Worm (Caenorhabditis elegans) whole organism, young adult: ENCODE measurements around the gene C50F7.5.

Source experiments
- F23B12.7 ChIP-seq: sonication (generic microtip); optimal IDR thresholded peaks from 2 replicates; lab custom pipeline; 2017; ENCODE audit warnings: missing genetic modification characterization, mild to moderate bottlenecking, missing compliant biosample characterization, antibody characterized with exemption, moderate library complexity; ENCODE audit not compliant: insufficient read depth
- F52B5.7 ChIP-seq: sonication (generic microtip); optimal IDR thresholded peaks from 2 replicates; lab custom pipeline; 2016; ENCODE audit warnings: mild to moderate bottlenecking, missing genetic modification characterization, missing compliant biosample characterization
- F57C9.4 ChIP-seq: sonication (generic microtip); optimal IDR thresholded peaks from 2 replicates; lab custom pipeline; 2017; ENCODE audit warnings: mild to moderate bottlenecking, missing genetic modification characterization, missing compliant biosample characterization
- Y67H2A.10 ChIP-seq: fragments of 200-800 bp; sonication (Bioruptor generic); conservative IDR thresholded peaks from 2 replicates; pipeline ENCODE4 v1.3.6; 2022; ENCODE audit warnings: missing genetic modification reagents, missing genetic modification characterization, missing compliant biosample characterization
- Y95B8A.8 ChIP-seq: fragments of 200-800 bp; sonication (Bioruptor generic); IDR thresholded peaks from 2 replicates; pipeline ENCODE4 v1.3.6; 2022; ENCODE audit warnings: missing genetic modification reagents, missing genetic modification characterization, missing compliant biosample characterization
- attf-5 ChIP-seq: fragments of 200-800 bp; sonication (Bioruptor generic); optimal IDR thresholded peaks from 2 replicates; lab custom pipeline; 2018; ENCODE audit warnings: mild to moderate bottlenecking, missing genetic modification characterization, missing compliant biosample characterization
- dpl-1 ChIP-seq: fragments of 150-350 bp; optimal IDR thresholded peaks from 2 replicates; lab custom pipeline; 2014; ENCODE audit warnings: missing biosample characterization, missing genetic modification reagents, missing genetic modification characterization
- efl-1 ChIP-seq: fragments of 150-350 bp; optimal IDR thresholded peaks from 2 replicates; lab custom pipeline; 2014; ENCODE audit warnings: missing biosample characterization, missing genetic modification reagents, missing genetic modification characterization
- ets-4 ChIP-seq: fragments of 200-800 bp; sonication (Bioruptor generic); optimal IDR thresholded peaks from 2 replicates; lab custom pipeline; 2018; ENCODE audit warnings: mild to moderate bottlenecking, missing genetic modification characterization, missing compliant biosample characterization
- hmg-1.2 ChIP-seq: fragments of 200-800 bp; sonication (Bioruptor generic); IDR thresholded peaks from 2 replicates; pipeline ENCODE4 v1.3.6; 2022; ENCODE audit warnings: missing genetic modification reagents, missing genetic modification characterization, missing compliant biosample characterization
- hrde-1 ChIP-seq: sonication (generic microtip); optimal IDR thresholded peaks from 2 replicates; lab custom pipeline; 2016; ENCODE audit warnings: missing genetic modification characterization, mild to moderate bottlenecking, missing compliant biosample characterization, moderate library complexity, missing genotype, missing genetic modification reagents, borderline replicate concordance
- lsl-1 ChIP-seq: fragments of 200-800 bp; sonication (Bioruptor generic); optimal IDR thresholded peaks from 2 replicates; lab custom pipeline; 2018; ENCODE audit warnings: mild to moderate bottlenecking, missing genetic modification characterization, moderate library complexity, missing compliant biosample characterization
- mcd-1 ChIP-seq: fragments of 200-800 bp; sonication (Bioruptor generic); IDR thresholded peaks from 2 replicates; pipeline ENCODE4 v1.3.6; 2022; ENCODE audit warnings: missing genetic modification reagents, missing genetic modification characterization, missing compliant biosample characterization
- nhr-80 ChIP-seq: sonication (generic microtip); optimal IDR thresholded peaks from 2 replicates; lab custom pipeline; 2016; ENCODE audit warnings: missing genetic modification characterization, missing compliant biosample characterization
- nhr-90 ChIP-seq: sonication (generic microtip); optimal IDR thresholded peaks from 2 replicates; lab custom pipeline; 2016; ENCODE audit warnings: missing genotype, mild to moderate bottlenecking, missing genetic modification characterization, missing compliant biosample characterization
- snpc-1.3 ChIP-seq: sonication (generic microtip); optimal IDR thresholded peaks from 2 replicates; lab custom pipeline; 2017; ENCODE audit warnings: missing genetic modification characterization, mild to moderate bottlenecking, missing compliant biosample characterization, antibody characterized with exemption, moderate library complexity, missing genotype, missing genetic modification reagents; ENCODE audit not compliant: insufficient read depth
- unc-130 ChIP-seq: sonication (generic microtip); optimal IDR thresholded peaks from 2 replicates; lab custom pipeline; 2016; ENCODE audit warnings: missing genetic modification reagents, missing genetic modification characterization, missing compliant biosample characterization
- zfh-2 ChIP-seq: fragments of 200-800 bp; sonication (Bioruptor generic); conservative IDR thresholded peaks from 2 replicates; pipeline ENCODE4 v1.3.6; 2022; ENCODE audit warnings: missing genetic modification reagents, missing genetic modification characterization, missing compliant biosample characterization
- ztf-22 ChIP-seq: fragments of 200-800 bp; sonication (Bioruptor generic); optimal IDR thresholded peaks from 2 replicates; lab custom pipeline; 2018; ENCODE audit warnings: mild to moderate bottlenecking, missing genetic modification characterization, moderate library complexity, missing compliant biosample characterization

The C50F7.5 gene

DNA sequence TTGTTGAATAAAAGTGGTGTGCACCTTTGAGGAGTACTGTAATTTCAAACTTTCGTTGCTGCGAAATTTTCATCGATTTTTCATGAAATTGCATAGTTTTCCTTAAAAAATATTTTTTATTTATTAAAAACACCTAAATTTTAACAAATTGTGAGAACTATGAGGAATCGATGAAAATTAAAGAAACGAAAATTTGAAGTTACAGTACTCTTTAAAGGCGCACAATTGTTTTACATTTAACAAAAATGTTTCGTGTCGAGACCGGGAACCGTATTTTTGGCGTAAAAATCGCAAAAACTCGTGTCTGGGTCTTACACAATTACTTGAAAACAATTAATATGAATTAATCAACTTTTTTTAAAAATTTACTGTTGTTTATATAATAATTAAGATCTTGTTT lies 43.6 kb downstream of the C50F7.5 start, which contains the start of gene rdl-1:
TSS of gene rdl-1 (minus strand) at position 101 of the 400 bp plus-strand sequence.
- TF ChIP-seq attf-5, result no peak
- TF ChIP-seq lsl-1, result peak; percentile 38

DNA sequence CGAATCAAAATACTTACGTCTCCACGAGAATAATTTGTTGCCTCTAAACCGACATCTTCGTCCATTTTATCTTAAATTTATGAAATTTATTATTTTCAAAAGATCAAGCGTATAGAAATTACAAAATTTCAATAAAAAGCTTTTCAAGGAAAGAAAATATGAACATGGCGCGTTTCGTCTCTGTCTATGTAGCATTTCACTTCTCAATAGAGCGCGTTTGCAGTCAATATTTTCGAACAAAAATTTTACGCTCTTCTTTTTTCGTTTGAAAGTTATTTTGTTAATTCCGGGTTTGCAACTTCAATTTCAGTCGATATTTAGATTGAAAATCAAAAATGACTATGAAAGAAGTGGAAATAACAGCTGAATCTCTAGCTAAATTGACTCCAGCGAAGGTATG lies 47.7 kb downstream of the C50F7.5 start, which contains the start of the genes hcf-1 and swd-2.2:
TSS of gene hcf-1 (minus strand) at position 70 of the 400 bp plus-strand sequence.
TSS of gene swd-2.2 (plus strand) at position 206 of the 400 bp plus-strand sequence.
- no peak for TF ChIP-seq Y67H2A.10 (GFP tag; lab: Robert Waterston, UW)
- TF ChIP-seq Y95B8A.8, result no peak
- no peak for TF ChIP-seq unc-130 (GFP tag; lab: Kevin White, UChicago)
- TF ChIP-seq efl-1, result peak; percentile 56
- no peak for TF ChIP-seq F57C9.4 (tag; lab: Kevin White, UChicago)
- peak; percentile 23 for TF ChIP-seq dpl-1 (GFP tag; lab: Kevin White, UChicago)
- no peak for TF ChIP-seq nhr-80
- no peak for TF ChIP-seq hrde-1
- no peak for TF ChIP-seq zfh-2
- peak; percentile 33 for TF ChIP-seq F23B12.7 (tag; lab: Kevin White, UChicago)
- TF ChIP-seq attf-5, result peak; percentile 8
- TF ChIP-seq hmg-1.2 (GFP tag; lab: Robert Waterston, UW), result 0 out of 2 replicates have a peak, but pooled peaks have one; percentile 5
- no peak for TF ChIP-seq ets-4
- peak; percentile 42 for TF ChIP-seq lsl-1
- peak; percentile 18 for TF ChIP-seq snpc-1.3 (tag; lab: Kevin White, UChicago)
- TF ChIP-seq mcd-1 (GFP tag; lab: Robert Waterston, UW), result peak; percentile 80
- no peak for TF ChIP-seq F52B5.7 (tag; lab: Kevin White, UChicago)
- TF ChIP-seq, all 124 proteins: peak for 8

DNA sequence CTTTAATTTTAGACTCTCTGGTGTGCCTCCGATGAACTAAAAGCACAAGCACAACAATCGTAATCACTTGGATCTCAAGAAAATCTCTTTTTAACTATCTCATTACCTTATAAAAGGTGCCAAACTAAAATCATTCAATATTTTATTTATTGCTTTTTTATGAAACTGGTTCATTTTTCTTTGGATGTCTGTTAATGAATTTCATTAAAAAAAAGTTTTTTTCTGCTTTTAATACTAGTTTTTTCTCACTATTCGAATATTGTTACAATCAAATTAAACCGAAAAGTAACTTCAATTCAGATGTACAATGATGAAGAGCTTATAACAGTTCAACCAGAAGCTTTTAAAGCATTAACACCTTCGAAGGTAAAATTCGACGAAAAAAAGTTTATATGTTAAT lies 49.2 kb downstream of the C50F7.5 start, which contains the start of gene swd-2.1:
TSS of gene swd-2.1 (plus strand) at position 301 of the 400 bp plus-strand sequence.
- TF ChIP-seq ztf-22 (GFP tag; lab: Kevin White, UChicago) (no peak), nhr-90 (tag; lab: Kevin White, UChicago) (no peak)
